Worm (Caenorhabditis elegans): Measurements from ENCODE around the gene srt-70.

Gene srt-70

ce11 chrV:5284270-5284980 is 25.1 kb upstream of the srt-70 start:
- TF ChIP-seq nhr-27 (tag; optimal IDR thresholded peaks at IDR 0.05) (peak; percentile 51), nhr-179 (tag; optimal IDR thresholded peaks at IDR 0.05) (peak; percentile 15), ets-4 (GFP tag; optimal IDR thresholded peaks at IDR 0.05) (peak; percentile 76), athp-1 (tag; optimal IDR thresholded peaks at IDR 0.05) (peak; percentile 10), sptf-2 (GFP tag; optimal IDR thresholded peaks at IDR 0.05) (peak; percentile 61), fkh-3 (tag; optimal IDR thresholded peaks at IDR 0.05) (peak; percentile 57), die-1 (tag; optimal IDR thresholded peaks at IDR 0.05) (peak; percentile 48), F55B11.4 (tag; optimal IDR thresholded peaks at IDR 0.05; ENCODE audit: borderline replicate concordance, insufficient read depth) (peak; percentile 42), ztf-22 (GFP tag; optimal IDR thresholded peaks at IDR 0.05) (peak; percentile 80), ceh-79 (tag; optimal IDR thresholded peaks at IDR 0.05) (peak; percentile 72), lin-54 (GFP tag; optimal IDR thresholded peaks at IDR 0.05) (peak; percentile 5), F57A8.1 (GFP tag; optimal IDR thresholded peaks at IDR 0.05) (peak; percentile 52), hlh-12 (tag; optimal IDR thresholded peaks at IDR 0.05) (peak; percentile 58), rec-8 (tag; optimal IDR thresholded peaks at IDR 0.05) (peak; percentile 3 to 18)

DNA sequence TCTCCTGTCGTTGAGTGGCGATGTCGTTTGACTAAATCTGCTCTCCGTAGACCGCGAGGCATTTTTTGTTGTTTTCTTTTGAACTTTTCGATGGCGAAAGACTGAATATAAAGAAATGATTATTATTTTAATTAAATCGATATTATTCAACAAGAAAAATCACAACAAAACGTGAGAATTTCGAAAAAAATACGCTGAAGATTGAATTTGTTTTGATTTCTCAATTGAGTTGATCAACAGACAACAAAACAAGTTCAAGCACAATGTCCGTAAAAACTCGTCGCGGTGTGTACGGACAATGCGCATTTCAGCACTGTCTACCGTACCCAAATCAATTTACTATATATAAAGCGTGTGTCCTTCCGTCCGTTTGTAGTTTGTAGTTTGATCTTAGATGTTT is 18.7 kb upstream of the srt-70 start, which contains the start of gene B0238.9:
Gene B0238.9 (minus strand): TSS at position 101 of the 400 bp plus-strand sequence.
- TF ChIP-seq efl-1 (GFP tag; optimal IDR thresholded peaks at IDR 0.05) (no peak), mes-4 (tag; optimal IDR thresholded peaks at IDR 0.05) (no peak), ztf-26 (tag; optimal IDR thresholded peaks at IDR 0.05) (no peak), ama-1 (optimal IDR thresholded peaks at IDR 0.05) (no peak), ama-1 (GFP tag; optimal IDR thresholded peaks at IDR 0.05) (no peak), akir-1 (GFP tag; optimal IDR thresholded peaks at IDR 0.05) (no peak), lsl-1 (GFP tag; optimal IDR thresholded peaks at IDR 0.05) (peak; percentile 26), F49E8.2 (tag; optimal IDR thresholded peaks at IDR 0.05; ENCODE audit: insufficient read depth) (no peak), ZK185.1 (tag; optimal IDR thresholded peaks at IDR 0.05; ENCODE audit: poor library complexity, severe bottlenecking) (no peak)

DNA sequence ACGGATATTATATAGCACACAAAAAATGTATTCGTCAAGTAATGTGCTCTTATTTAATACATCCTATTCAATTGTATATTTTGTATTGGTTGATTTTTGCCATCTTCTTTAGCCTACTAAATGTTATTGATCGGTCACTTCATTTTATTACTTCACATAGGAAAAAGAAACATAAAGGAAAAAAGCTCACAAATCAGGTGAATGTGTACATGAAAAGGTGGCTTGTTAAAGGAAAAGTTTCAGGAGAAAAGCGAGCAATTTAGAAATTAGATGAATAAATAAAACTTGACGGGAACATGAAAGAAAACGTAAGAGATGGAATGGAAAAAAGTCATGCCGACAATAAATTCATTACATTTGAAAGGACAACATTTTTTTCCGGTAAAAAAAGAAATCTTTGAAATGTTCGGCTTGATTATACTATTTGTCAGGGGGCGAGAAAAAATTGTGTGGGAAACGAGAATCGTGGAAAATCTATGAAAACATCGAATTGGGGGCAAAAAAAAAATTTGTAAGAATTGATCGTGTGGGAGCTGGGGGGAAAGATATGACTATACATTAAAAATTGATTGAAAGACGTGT is 16.2 kb upstream of the srt-70 start:
- 0 out of 2 replicates have a peak, but pooled peaks have one; percentile 9 for TF ChIP-seq D2030.7 (GFP tag; IDR thresholded peaks at IDR 0.05)
- no peak for TF ChIP-seq pha-4 (tag; optimal IDR thresholded peaks at IDR 0.05)
- no peak for TF ChIP-seq Y95B8A.8 (GFP tag; IDR thresholded peaks at IDR 0.05)
- no peak for TF ChIP-seq chd-7 (tag; optimal IDR thresholded peaks at IDR 0.05)
- TF ChIP-seq hmg-1.2 (GFP tag; IDR thresholded peaks at IDR 0.05), result no peak
- TF ChIP-seq nhr-80 (tag; optimal IDR thresholded peaks at IDR 0.05), result no peak
- no peak for TF ChIP-seq ama-1 (optimal IDR thresholded peaks at IDR 0.05)
- peak in 1 of 2 experiments; percentile 55 for TF ChIP-seq ama-1 (GFP tag; optimal IDR thresholded peaks at IDR 0.05)
- TF ChIP-seq snpc-4 (GFP tag; optimal IDR thresholded peaks at IDR 0.05), result no peak
- TF ChIP-seq snpc-4 (tag; optimal IDR thresholded peaks at IDR 0.05), result no peak
- TF ChIP-seq egl-44 (GFP tag; IDR thresholded peaks at IDR 0.05), result no peak
- TF ChIP-seq F57A8.1 (GFP tag; optimal IDR thresholded peaks at IDR 0.05), result no peak
- no peak for TF ChIP-seq madf-3 (GFP tag; IDR thresholded peaks at IDR 0.05)
- peak; percentile 33 for TF ChIP-seq lin-54 (GFP tag; optimal IDR thresholded peaks at IDR 0.05)
- TF ChIP-seq lsy-27 (tag; optimal IDR thresholded peaks at IDR 0.05; ENCODE audit: borderline replicate concordance, insufficient read depth), result no peak
- no peak for TF ChIP-seq ceh-100 (GFP tag; IDR thresholded peaks at IDR 0.05)
- no peak for TF ChIP-seq B0019.2 (GFP tag; conservative IDR thresholded peaks at IDR 0.05)
- no peak for TF ChIP-seq cebp-1 (GFP tag; IDR thresholded peaks at IDR 0.05)
- TF ChIP-seq cebp-1 (tag; optimal IDR thresholded peaks at IDR 0.05), result peak; percentile 58
- TF ChIP-seq unc-130 (GFP tag; optimal IDR thresholded peaks at IDR 0.05), result no peak
- TF ChIP-seq egl-18 (GFP tag; IDR thresholded peaks at IDR 0.05), result no peak
- no peak for TF ChIP-seq attf-3 (GFP tag; conservative IDR thresholded peaks at IDR 0.05)
- peak in 1 of 3 experiments; percentile 64 for TF ChIP-seq lin-35 (GFP tag; optimal IDR thresholded peaks at IDR 0.05)
- TF ChIP-seq egrh-3 (GFP tag; IDR thresholded peaks at IDR 0.05), result no peak
- no peak for TF ChIP-seq F23B12.7 (tag; optimal IDR thresholded peaks at IDR 0.05; ENCODE audit: insufficient read depth)

Data from whole organism, young adult.